Worm (Caenorhabditis elegans) whole organism, L4/young adult: Measurements from ENCODE around the gene sre-44.

ENCODE experiments used
- W03F9.2 ChIP-seq: fragments of 150-350 bp; optimal IDR thresholded peaks from 2 replicates; lab custom pipeline; 2014; ENCODE audit warnings: missing biosample characterization, missing genetic modification characterization
- dao-5 ChIP-seq: sonication (generic microtip); optimal IDR thresholded peaks from 2 replicates; lab custom pipeline; 2016; ENCODE audit warnings: missing genotype, missing genetic modification characterization, moderate library complexity, missing compliant biosample characterization
- him-1 ChIP-seq: sonication (generic microtip); optimal IDR thresholded peaks from 2 replicates; lab custom pipeline; 2016; ENCODE audit warnings: missing genotype, missing genetic modification reagents, missing genetic modification characterization, missing compliant biosample characterization

ce11 chrII:13903482-13903881 lies 45.9 kb upstream of the sre-44 start:
- TF ChIP-seq him-1 (tag; lab: Kevin White, UChicago) = no peak
- no peak for TF ChIP-seq dao-5 (tag; lab: Kevin White, UChicago)
- no peak for TF ChIP-seq W03F9.2 (tag; lab: Kevin White, UChicago)
